Worm (Caenorhabditis elegans) whole organism, midembryonic: Measurements from ENCODE around the gene C54F6.12.

Experiments used
- T22C8.4 ChIP-seq: fragments of 200-800 bp; sonication (Bioruptor generic); IDR thresholded peaks from 2 replicates; pipeline ENCODE4 v1.3.6; 2022; ENCODE audit warnings: missing genetic modification characterization, missing compliant biosample characterization
- cog-1 ChIP-seq: sonication (generic microtip); optimal IDR thresholded peaks from 2 replicates; lab custom pipeline; 2016; ENCODE audit warnings: missing genetic modification characterization, missing compliant biosample characterization
- flt-1 ChIP-seq: fragments of 200-800 bp; sonication (Bioruptor generic); IDR thresholded peaks from 2 replicates; pipeline ENCODE4 v1.3.6; 2022; ENCODE audit warnings: missing genetic modification characterization, missing compliant biosample characterization
- klf-2 ChIP-seq: fragments of 200-800 bp; sonication (Bioruptor generic); conservative IDR thresholded peaks from 2 replicates; pipeline ENCODE4 v1.3.6; 2022; ENCODE audit warnings: missing genetic modification reagents, missing genetic modification characterization, missing compliant biosample characterization
- med-1 ChIP-seq: sonication (generic microtip); optimal IDR thresholded peaks from 2 replicates; lab custom pipeline; 2017; ENCODE audit warnings: missing genetic modification characterization, mild to moderate bottlenecking, missing compliant biosample characterization, antibody characterized with exemption, missing genetic modification reagents; ENCODE audit not compliant: insufficient read depth
- ref-1 ChIP-seq: fragments of 200-800 bp; sonication (Bioruptor generic); conservative IDR thresholded peaks from 2 replicates; pipeline ENCODE4 v1.3.6; 2022; ENCODE audit warnings: missing genetic modification reagents, missing genetic modification characterization, missing compliant biosample characterization
- tab-1 ChIP-seq: fragments of 200-800 bp; sonication (Bioruptor generic); IDR thresholded peaks from 2 replicates; pipeline ENCODE4 v1.3.6; 2022; ENCODE audit warnings: missing genetic modification characterization, missing compliant biosample characterization
- ztf-23 ChIP-seq: fragments of 200-800 bp; sonication (Bioruptor generic); IDR thresholded peaks from 2 replicates; pipeline ENCODE4 v1.3.6; 2022; ENCODE audit warnings: missing genetic modification reagents, missing genetic modification characterization, missing compliant biosample characterization
- ztf-29 ChIP-seq: fragments of 200-800 bp; sonication (Bioruptor generic); IDR thresholded peaks from 2 replicates; pipeline ENCODE4 v1.3.6; 2022; ENCODE audit warnings: missing genetic modification reagents, missing genetic modification characterization, missing compliant biosample characterization

ce11 chrV:7555875-7556274, 18.0 kb upstream of the C54F6.12 start:
- TF ChIP-seq ztf-23 = no peak
- no peak for TF ChIP-seq flt-1 (GFP tag; lab: Robert Waterston, UW)
- TF ChIP-seq cog-1 (tag; lab: Kevin White, UChicago) = no peak
- TF ChIP-seq T22C8.4 (GFP tag; lab: Robert Waterston, UW) = no peak
- no peak for TF ChIP-seq ref-1
- no peak for TF ChIP-seq ztf-29 (GFP tag; lab: Robert Waterston, UW)
- no peak for TF ChIP-seq klf-2 (GFP tag; lab: Robert Waterston, UW)
- no peak for TF ChIP-seq tab-1 (GFP tag; lab: Robert Waterston, UW)
- no peak for TF ChIP-seq med-1 (GFP tag; lab: Kevin White, UChicago)
